Fruit fly (Drosophila melanogaster) whole organism, embryonic: Measurements from ENCODE around the gene Ser12.

Source experiments
- Asciz ChIP-seq: fragments of 200-800 bp; sonication (Bioruptor generic); optimal IDR thresholded peaks from 2 replicates; lab custom pipeline; 2017; ENCODE audit warnings: missing biosample characterization, mild to moderate bottlenecking, missing genetic modification characterization, missing genetic modification reagents
- CG10147 ChIP-seq: fragments of 200-800 bp; sonication (Bioruptor generic); optimal IDR thresholded peaks from 2 replicates; lab custom pipeline; 2019; ENCODE audit warnings: missing biosample characterization, mild to moderate bottlenecking, missing genetic modification characterization, moderate library complexity
- CG1024 ChIP-seq: fragments of 200-800 bp; sonication (Bioruptor generic); IDR thresholded peaks from 2 replicates; pipeline ENCODE4 v1.3.6; 2022; ENCODE audit warnings: missing biosample characterization, missing genetic modification characterization
- CG10431 ChIP-seq: fragments of 200-800 bp; sonication (Bioruptor generic); optimal IDR thresholded peaks from 3 replicates; lab custom pipeline; 2018; ENCODE audit warnings: missing biosample characterization, mild to moderate bottlenecking, missing genetic modification characterization
- CG10543 ChIP-seq: fragments of 200-800 bp; sonication (Bioruptor generic); optimal IDR thresholded peaks from 3 replicates; lab custom pipeline; 2017; ENCODE audit warnings: missing biosample characterization, mild to moderate bottlenecking, missing genetic modification characterization, moderate library complexity
- CG11247 ChIP-seq: fragments of 200-800 bp; sonication (Bioruptor generic); IDR thresholded peaks from 2 replicates; pipeline ENCODE4 v1.3.6; 2022; ENCODE audit warnings: missing biosample characterization, missing genetic modification characterization
- CG12744 ChIP-seq: fragments of 200-800 bp; sonication (Bioruptor generic); optimal IDR thresholded peaks from 2 replicates; lab custom pipeline; 2016; ENCODE audit warnings: missing biosample characterization, missing genetic modification characterization
- CG15269 ChIP-seq: fragments of 200-800 bp; sonication (Bioruptor generic); optimal IDR thresholded peaks from 2 replicates; lab custom pipeline; 2018; ENCODE audit warnings: missing biosample characterization, mild to moderate bottlenecking, missing genetic modification characterization, moderate library complexity
- CG15601 ChIP-seq: fragments of 200-800 bp; sonication (Bioruptor generic); optimal IDR thresholded peaks from 3 replicates; lab custom pipeline; 2019; ENCODE audit warnings: missing biosample characterization, mild to moderate bottlenecking, missing genetic modification characterization, moderate library complexity
- CG1647 ChIP-seq: fragments of 200-800 bp; sonication (Bioruptor generic); optimal IDR thresholded peaks from 3 replicates; lab custom pipeline; 2016; ENCODE audit warnings: missing biosample characterization, missing genetic modification characterization
- CG17361 ChIP-seq: fragments of 200-800 bp; sonication (Bioruptor generic); IDR thresholded peaks from 3 replicates; pipeline ENCODE4 v1.3.6; 2022; ENCODE audit warnings: missing biosample characterization, missing genetic modification characterization
- CG18011 ChIP-seq: fragments of 200-800 bp; sonication (Bioruptor generic); optimal IDR thresholded peaks from 2 replicates; lab custom pipeline; 2017; ENCODE audit warnings: missing biosample characterization, missing genetic modification characterization, mild to moderate bottlenecking, moderate library complexity, missing genotype
- CG32767 ChIP-seq: fragments of 200-800 bp; sonication (Bioruptor generic); IDR thresholded peaks from 2 replicates; pipeline ENCODE4 v1.3.6; 2022; ENCODE audit warnings: missing biosample characterization, missing genetic modification characterization
- CG34224 ChIP-seq: fragments of 200-800 bp; sonication (Bioruptor generic); IDR thresholded peaks from 3 replicates; pipeline ENCODE4 v1.3.6; 2022; ENCODE audit warnings: missing biosample characterization, missing genetic modification characterization; ENCODE audit not compliant: partially characterized antibody
- CG4730 ChIP-seq: fragments of 200-800 bp; sonication (Bioruptor generic); IDR thresholded peaks from 2 replicates; pipeline ENCODE4 v1.3.6; 2022; ENCODE audit warnings: missing biosample characterization, missing genetic modification characterization
- CG6272 ChIP-seq: fragments of 200-800 bp; sonication (Bioruptor generic); IDR thresholded peaks from 2 replicates; pipeline ENCODE4 v1.3.6; 2022; ENCODE audit warnings: missing biosample characterization, missing genetic modification characterization
- CG6654 ChIP-seq: fragments of 200-800 bp; sonication (Bioruptor generic); optimal IDR thresholded peaks from 2 replicates; lab custom pipeline; 2017; ENCODE audit warnings: missing biosample characterization, mild to moderate bottlenecking, missing genetic modification characterization
- CG7357 ChIP-seq: fragments of 200-800 bp; sonication (Bioruptor generic); IDR thresholded peaks from 3 replicates; pipeline ENCODE4 v1.3.6; 2022; ENCODE audit warnings: missing biosample characterization, missing genetic modification characterization
- CG7987 ChIP-seq: fragments of 200-800 bp; sonication (Bioruptor generic); optimal IDR thresholded peaks from 2 replicates; lab custom pipeline; 2018; ENCODE audit warnings: missing biosample characterization, mild to moderate bottlenecking, missing genetic modification characterization, moderate library complexity
- CG9797 ChIP-seq: fragments of 200-800 bp; sonication (Bioruptor generic); optimal IDR thresholded peaks from 3 replicates; lab custom pipeline; 2018; ENCODE audit warnings: missing biosample characterization, mild to moderate bottlenecking, missing genetic modification characterization
- D ChIP-seq, 2 experiments: fragments of 200-800 bp in 1 of 2; fragments of >200 bp in 1 of 2; sonication (Bioruptor generic) in 1 of 2; optimal IDR thresholded peaks; 2 replicates in 1 of 2; 3 replicates in 1 of 2; lab custom pipeline; 2017; ENCODE audit warnings: mild to moderate bottlenecking in 1 of 2, missing biosample characterization in 1 of 2, missing genetic modification characterization in 1 of 2, missing genetic modification reagents in 1 of 2
- Drgx ChIP-seq: fragments of 200-800 bp; sonication (Bioruptor generic); IDR thresholded peaks from 2 replicates; pipeline ENCODE4 v1.3.6; 2022; ENCODE audit warnings: missing biosample characterization, missing genetic modification characterization
- ERR ChIP-seq: fragments of 200-800 bp; sonication (Bioruptor generic); optimal IDR thresholded peaks from 2 replicates; lab custom pipeline; 2016; ENCODE audit warnings: missing biosample characterization, missing genetic modification characterization
- Elba2 ChIP-seq: fragments of 200-800 bp; sonication (Bioruptor generic); optimal IDR thresholded peaks from 3 replicates; lab custom pipeline; 2016; ENCODE audit warnings: missing biosample characterization, missing genetic modification characterization
- Ets65A ChIP-seq: fragments of 200-800 bp; sonication (Bioruptor generic); peaks from one replicate; lab custom pipeline; 2016; ENCODE audit warnings: missing biosample characterization, missing genetic modification characterization
- Hand ChIP-seq: fragments of 200-800 bp; sonication (Bioruptor generic); optimal IDR thresholded peaks from 2 replicates; lab custom pipeline; 2017; ENCODE audit warnings: mild to moderate bottlenecking, missing biosample characterization, missing genetic modification reagents, missing genetic modification characterization
- Hmx ChIP-seq: fragments of 200-800 bp; sonication (Bioruptor generic); optimal IDR thresholded peaks from 2 replicates; lab custom pipeline; 2016; ENCODE audit warnings: missing biosample characterization, missing genetic modification characterization
- Jarid2 ChIP-seq: fragments of 200-800 bp; sonication (Bioruptor generic); optimal IDR thresholded peaks from 3 replicates; lab custom pipeline; 2017; ENCODE audit warnings: mild to moderate bottlenecking, missing biosample characterization, missing genetic modification reagents, missing genetic modification characterization
- NC2α ChIP-seq: fragments of 200-800 bp; sonication (Bioruptor generic); optimal IDR thresholded peaks from 2 replicates; lab custom pipeline; 2016; ENCODE audit warnings: missing biosample characterization, missing genetic modification characterization
- Xrp1 ChIP-seq: fragments of 200-800 bp; sonication (Bioruptor generic); IDR thresholded peaks from 2 replicates; pipeline ENCODE4 v1.3.6; 2022; ENCODE audit warnings: missing biosample characterization, missing genetic modification characterization
- crc ChIP-seq: fragments of 200-800 bp; sonication (Bioruptor generic); optimal IDR thresholded peaks from 2 replicates; lab custom pipeline; 2016; ENCODE audit warnings: missing biosample characterization, missing genetic modification characterization
- cwo ChIP-seq: fragments of 200-800 bp; sonication (Bioruptor generic); optimal IDR thresholded peaks from 3 replicates; lab custom pipeline; 2017; ENCODE audit warnings: missing biosample characterization, missing genetic modification characterization, mild to moderate bottlenecking, moderate library complexity, missing genetic modification reagents
- da ChIP-seq: fragments of 200-800 bp; sonication (Bioruptor generic); optimal IDR thresholded peaks from 2 replicates; lab custom pipeline; 2016; ENCODE audit warnings: missing biosample characterization, missing genetic modification characterization
- dmrt11E ChIP-seq: fragments of 200-800 bp; sonication (Bioruptor generic); optimal IDR thresholded peaks from 3 replicates; lab custom pipeline; 2018; ENCODE audit warnings: missing biosample characterization, mild to moderate bottlenecking, missing genetic modification characterization, moderate library complexity
- hth ChIP-seq: fragments of >200 bp; optimal IDR thresholded peaks from 2 replicates; lab custom pipeline; 2017; ENCODE audit warnings: inconsistent platforms
- knrl ChIP-seq: fragments of 200-800 bp; sonication (Bioruptor generic); IDR thresholded peaks from 3 replicates; pipeline ENCODE4 v1.3.6; 2022; ENCODE audit warnings: missing biosample characterization, missing genetic modification characterization; ENCODE audit not compliant: partially characterized antibody
- lmd ChIP-seq: fragments of 200-800 bp; sonication (Bioruptor generic); IDR thresholded peaks from 2 replicates; pipeline ENCODE4 v1.3.6; 2022; ENCODE audit warnings: missing biosample characterization, missing genetic modification characterization
- lov ChIP-seq, 2 experiments: fragments of 200-800 bp in 1 of 2; fragments of >200 bp in 1 of 2; sonication (Bioruptor generic) in 1 of 2; IDR thresholded peaks in 1 of 2; optimal IDR thresholded peaks in 1 of 2; 2 replicates in 1 of 2; 3 replicates in 1 of 2; pipeline versions ENCODE4 v1.3.6 to Lab custom; 2017 to 2022; ENCODE audit warnings: missing biosample characterization in 1 of 2, missing genetic modification characterization in 1 of 2
- pan ChIP-seq, 4 experiments: fragments of >200 bp in 3 of 4; fragments of 200-800 bp in 1 of 4; sonication (Bioruptor generic) in 1 of 4; optimal IDR thresholded peaks in 3 of 4; IDR thresholded peaks in 1 of 4; 2 replicates each; pipeline versions ENCODE4 v1.3.6 to Lab custom; 2017 to 2022; ENCODE audit warnings: missing biosample characterization in 2 of 4, missing genetic modification characterization in 2 of 4, mixed read lengths in 1 of 4
- sens ChIP-seq: fragments of 200-800 bp; sonication (Bioruptor generic); peaks from one replicate; lab custom pipeline; 2016; ENCODE audit warnings: missing biosample characterization, missing genetic modification characterization
- sim ChIP-seq: fragments of 200-800 bp; sonication (Bioruptor generic); IDR thresholded peaks from 2 replicates; pipeline ENCODE4 v1.3.6; 2022; ENCODE audit warnings: missing biosample characterization, missing genetic modification characterization
- sima ChIP-seq: fragments of 200-800 bp; sonication (Bioruptor generic); optimal IDR thresholded peaks from 2 replicates; lab custom pipeline; 2016; ENCODE audit warnings: missing biosample characterization, missing genetic modification characterization
- sna ChIP-seq: fragments of 200-800 bp; sonication (Bioruptor generic); IDR thresholded peaks from 2 replicates; pipeline ENCODE4 v1.3.6; 2022; ENCODE audit warnings: missing biosample characterization, missing genetic modification characterization; ENCODE audit not compliant: partially characterized antibody
- tup ChIP-seq: fragments of 200-800 bp; sonication (Bioruptor generic); optimal IDR thresholded peaks from 2 replicates; lab custom pipeline; 2016; ENCODE audit warnings: missing biosample characterization, mild to moderate bottlenecking, missing genetic modification characterization, moderate library complexity
- tx ChIP-seq: fragments of 200-800 bp; sonication (Bioruptor generic); optimal IDR thresholded peaks from 2 replicates; lab custom pipeline; 2016; ENCODE audit warnings: missing biosample characterization, missing genetic modification characterization
- vvl ChIP-seq: fragments of 200-800 bp; sonication (Bioruptor generic); IDR thresholded peaks from 2 replicates; pipeline ENCODE4 v1.3.6; 2022; ENCODE audit warnings: missing biosample characterization, missing genetic modification characterization
- wdn ChIP-seq: fragments of 200-800 bp; sonication (Bioruptor generic); IDR thresholded peaks from 2 replicates; pipeline ENCODE4 v1.3.6; 2022; ENCODE audit warnings: missing biosample characterization, missing genetic modification characterization
- z ChIP-seq: fragments of 200-800 bp; sonication (Bioruptor generic); IDR thresholded peaks from 3 replicates; pipeline ENCODE4 v1.3.6; 2022; ENCODE audit warnings: missing biosample characterization, missing genetic modification characterization

The Ser12 gene

DNA sequence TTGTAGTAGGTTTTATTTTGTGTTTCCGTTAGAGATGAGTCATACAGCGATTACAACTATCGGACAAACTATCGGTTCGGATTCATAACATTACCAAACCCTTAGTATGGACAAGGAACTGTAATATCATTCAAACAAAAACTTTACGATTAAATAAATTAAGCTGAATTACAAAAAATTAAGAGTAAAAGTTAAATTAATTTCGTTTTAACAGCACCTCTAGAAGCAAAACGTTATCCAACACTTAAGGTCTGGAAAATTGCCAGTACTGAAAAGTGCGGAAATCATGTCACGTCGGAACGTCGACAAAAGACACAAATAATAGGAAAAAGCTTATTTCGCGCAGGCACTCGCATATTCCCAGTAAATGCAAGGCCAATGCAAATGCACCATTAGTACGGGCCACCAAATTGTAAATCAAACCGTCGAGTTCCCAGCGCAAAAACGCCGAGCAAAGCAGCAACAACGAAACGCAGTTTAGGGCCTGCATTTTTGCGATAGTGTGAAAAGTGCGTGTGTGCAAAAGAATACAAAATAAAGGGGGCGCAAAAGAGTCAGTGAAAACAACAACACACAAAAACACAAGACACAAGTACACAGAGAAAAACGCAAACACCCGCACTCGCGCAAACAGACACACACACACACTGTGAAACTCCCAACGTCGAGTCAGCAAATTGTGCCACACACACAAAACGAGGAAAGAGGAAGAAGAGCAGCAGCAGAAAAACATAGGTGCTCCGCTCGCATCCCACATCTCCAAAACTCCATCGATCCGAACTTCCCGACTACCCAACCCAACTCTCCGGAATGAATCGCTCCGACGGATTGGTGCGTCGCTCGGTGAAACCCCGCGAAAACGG lies 24.6 kb downstream of the Ser12 start, which contains the start of the genes CG15387 and sau (continued):
- TF ChIP-seq pan (optimal IDR thresholded peaks at IDR 0.05; lab: Kevin White, UChicago) (no peak), pan (GFP tag; optimal IDR thresholded peaks at IDR 0.05 in 1 of 2, IDR thresholded peaks at IDR 0.05 in 1 of 2) (peak in 1 of 2 experiments; percentile 87), Hand (peak; percentile 52), CG9797 (GFP tag; lab: Kevin White, UChicago) (no peak), Xrp1 (GFP tag; lab: Robert Waterston, UW) (peak; percentile 88), NC2α (GFP tag; lab: Kevin White, UChicago) (peak; percentile 81), CG15269 (tag; lab: Kevin White, UChicago) (peak; percentile 85), wdn (GFP tag; lab: Robert Waterston, UW) (peak; percentile 73; the same call in 1 of the 2 replicates), ERR (GFP tag; lab: Kevin White, UChicago) (peak; percentile 80), Jarid2 (peak; percentile 59), tup (GFP tag; lab: Kevin White, UChicago) (peak; percentile 79), knrl (GFP tag; lab: Robert Waterston, UW) (peak; percentile 92), Elba2 (peak; percentile 51), CG1024 (GFP tag; lab: Robert Waterston, UW) (peak; percentile 66), Asciz (GFP tag; lab: Kevin White, UChicago) (peak; percentile 76), lov (optimal IDR thresholded peaks at IDR 0.05; lab: Kevin White, UChicago) (no peak), lov (GFP tag; IDR thresholded peaks at IDR 0.05; lab: Robert Waterston, UW) (peak; percentile 76; the same call in 2 of the 3 replicates), CG18011 (GFP tag; lab: Kevin White, UChicago) (peak; percentile 71), CG6272 (peak; percentile 77), CG6654 (peak; percentile 57), da (GFP tag; lab: Kevin White, UChicago) (peak; percentile 65), dmrt11E (tag; lab: Kevin White, UChicago) (peak; percentile 86), CG7357 (GFP tag; lab: Robert Waterston, UW) (peak; percentile 64; the same call in 1 of the 3 replicates), Ets65A (GFP tag; lab: Kevin White, UChicago) (peak; percentile 99), CG10543 (peak; percentile 94), hth (lab: Kevin White, UChicago) (no peak), z (GFP tag; lab: Robert Waterston, UW) (no peak), CG1647 (GFP tag; lab: Kevin White, UChicago) (peak; percentile 72), lmd (GFP tag; lab: Robert Waterston, UW) (peak; percentile 82), tx (GFP tag; lab: Kevin White, UChicago) (peak; percentile 91), vvl (peak; percentile 88), CG10431 (GFP tag; lab: Kevin White, UChicago) (peak; percentile 67), CG4730 (GFP tag; lab: Robert Waterston, UW) (peak; percentile 66), CG15601 (tag; lab: Kevin White, UChicago) (peak; percentile 72), Hmx (peak; percentile 77), CG12744 (GFP tag; lab: Kevin White, UChicago) (peak; percentile 90)
- TF ChIP-seq, all 482 proteins: peak for 430

DNA sequence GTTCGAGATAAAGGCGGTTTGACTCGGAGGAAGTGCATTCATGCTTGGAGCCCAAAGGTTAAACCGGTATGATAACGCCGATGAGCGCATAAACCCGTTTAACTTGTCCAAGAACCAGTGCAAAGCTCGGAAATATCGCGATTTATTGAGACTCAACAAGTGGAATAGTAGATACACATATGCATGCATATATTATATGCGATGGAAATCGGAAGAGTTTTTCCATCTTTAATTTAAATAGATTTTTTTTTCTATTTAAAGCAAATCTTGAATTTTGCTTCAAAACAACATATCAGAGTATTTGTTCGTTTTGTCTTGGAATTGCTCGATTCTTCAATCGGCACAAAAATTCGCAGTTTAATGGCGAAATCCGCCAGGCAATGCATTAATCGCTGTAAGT lies 28.7 kb downstream of the Ser12 start:
- TF ChIP-seq CG34224 (GFP tag; lab: Robert Waterston, UW): no peak
- no peak for TF ChIP-seq CG32767 (GFP tag; lab: Robert Waterston, UW)
- TF ChIP-seq sima (GFP tag; lab: Kevin White, UChicago): no peak
- TF ChIP-seq CG17361 (GFP tag; lab: Robert Waterston, UW): no peak
- TF ChIP-seq CG7987 (GFP tag; lab: Kevin White, UChicago): no peak
- TF ChIP-seq sim (GFP tag; lab: Robert Waterston, UW): no peak
- TF ChIP-seq CG11247 (GFP tag; lab: Robert Waterston, UW): no peak
- TF ChIP-seq D (optimal IDR thresholded peaks at IDR 0.05; lab: Kevin White, UChicago): no peak
- TF ChIP-seq D (GFP tag; optimal IDR thresholded peaks at IDR 0.05; lab: Kevin White, UChicago): no peak
- TF ChIP-seq sna: no peak
- TF ChIP-seq vvl: 0 out of 2 replicates have a peak, but pooled peaks have one; percentile 6
- no peak for TF ChIP-seq CG1024 (GFP tag; lab: Robert Waterston, UW)
- TF ChIP-seq sens (GFP tag; lab: Kevin White, UChicago): peak; percentile 2
- TF ChIP-seq crc (GFP tag; lab: Kevin White, UChicago): no peak
- peak; percentile 50 for TF ChIP-seq Drgx
- TF ChIP-seq cwo (GFP tag; lab: Kevin White, UChicago): no peak
- TF ChIP-seq CG10147 (GFP tag; lab: Kevin White, UChicago): no peak
